Fruit fly (Drosophila melanogaster): ENCODE results near the gene CG12746.
A peak's percentile ranks its signal among the peaks of the same experiment; 100 is the strongest.

CG12746 gene

DNA sequence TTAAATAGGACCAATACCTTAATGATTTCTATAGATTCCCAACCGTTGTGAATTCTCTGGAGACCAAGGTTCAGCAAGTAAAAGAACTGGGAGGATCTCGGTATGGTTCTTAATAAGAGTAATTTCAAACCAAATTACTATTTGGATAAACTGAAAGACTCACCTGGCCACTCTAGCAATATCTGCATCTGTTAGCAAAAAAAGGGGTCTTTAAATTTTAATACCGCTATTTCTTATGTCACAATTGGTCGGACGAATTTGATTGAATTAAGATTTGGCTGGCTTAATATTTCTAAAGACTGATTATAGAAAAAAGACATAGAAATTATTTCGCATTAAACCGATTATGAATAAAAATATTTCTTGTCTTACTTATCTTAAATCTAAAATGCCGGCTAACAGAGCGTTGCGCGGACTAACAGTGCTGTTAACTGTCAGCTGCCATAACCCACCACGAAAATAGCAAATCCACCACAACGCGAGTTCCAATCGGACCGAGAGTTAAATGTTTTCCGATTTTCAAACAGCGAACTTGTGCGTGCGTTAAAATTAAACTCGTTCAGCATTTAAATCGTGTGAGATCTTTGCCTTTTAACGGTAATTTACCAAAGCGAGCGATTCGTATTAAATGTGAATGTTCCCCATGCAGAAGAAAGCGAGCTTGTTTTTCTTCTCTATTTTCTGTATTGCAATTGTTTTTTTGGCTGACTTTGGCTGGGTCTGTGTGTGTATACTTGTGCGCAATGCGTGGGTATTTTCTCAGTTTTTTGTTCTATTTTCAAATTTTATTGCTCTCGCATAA, 6.2 kb downstream of the CG12746 start, which contains the start of gene CRMP (continued):
- no peak for TF ChIP-seq sd (tag; optimal IDR thresholded peaks at IDR 0.05)
- no peak for TF ChIP-seq CG16863 (GFP tag; optimal IDR thresholded peaks at IDR 0.05)
- peak; percentile 85 for TF ChIP-seq sr (GFP tag; IDR thresholded peaks at IDR 0.05)
- no peak for TF ChIP-seq bigmax (GFP tag; optimal IDR thresholded peaks at IDR 0.05)
- TF ChIP-seq shn (GFP tag; optimal IDR thresholded peaks at IDR 0.05): no peak
- no peak for TF ChIP-seq Lpt (GFP tag; optimal IDR thresholded peaks at IDR 0.05)
- TF ChIP-seq prd (optimal IDR thresholded peaks at IDR 0.05): no peak
- TF ChIP-seq prd (GFP tag; IDR thresholded peaks at IDR 0.05): no peak
- TF ChIP-seq onecut (GFP tag; IDR thresholded peaks at IDR 0.05): no peak
- TF ChIP-seq stc (GFP tag; IDR thresholded peaks at IDR 0.05): no peak
- TF ChIP-seq CG9437 (GFP tag; optimal IDR thresholded peaks at IDR 0.05): no peak
- no peak for TF ChIP-seq al (GFP tag; IDR thresholded peaks at IDR 0.05)
- no peak for TF ChIP-seq CG10366 (GFP tag; IDR thresholded peaks at IDR 0.05)
- no peak for TF ChIP-seq CG2678 (tag; optimal IDR thresholded peaks at IDR 0.05)
- TF ChIP-seq CG9609 (GFP tag; optimal IDR thresholded peaks at IDR 0.05): no peak
- TF ChIP-seq amos (GFP tag; IDR thresholded peaks at IDR 0.05; ENCODE audit: partially characterized antibody): no peak
- no peak for TF ChIP-seq CG10209 (GFP tag; optimal IDR thresholded peaks at IDR 0.05)
- no peak for TF ChIP-seq CG12744 (GFP tag; optimal IDR thresholded peaks at IDR 0.05)
- TF ChIP-seq Ets97D (GFP tag; optimal IDR thresholded peaks at IDR 0.05): no peak
- no peak for TF ChIP-seq ERR (GFP tag; optimal IDR thresholded peaks at IDR 0.05)
- TF ChIP-seq CG2712 (tag; optimal IDR thresholded peaks at IDR 0.05): no peak
- TF ChIP-seq CG1602 (GFP tag; optimal IDR thresholded peaks at IDR 0.05): no peak
- TF ChIP-seq grn (GFP tag; optimal IDR thresholded peaks at IDR 0.05): peak; percentile 92
- TF ChIP-seq Fer3 (tag; optimal IDR thresholded peaks at IDR 0.05): no peak
- TF ChIP-seq Adf1 (GFP tag; IDR thresholded peaks at IDR 0.05): no peak
- no peak for TF ChIP-seq Hand (GFP tag; optimal IDR thresholded peaks at IDR 0.05)
- no peak for TF ChIP-seq CG8388 (GFP tag; optimal IDR thresholded peaks at IDR 0.05)
- no peak for TF ChIP-seq pho (GFP tag; optimal IDR thresholded peaks at IDR 0.05)
- TF ChIP-seq Side (GFP tag; optimal IDR thresholded peaks at IDR 0.05): no peak
- TF ChIP-seq nom (GFP tag; optimal IDR thresholded peaks at IDR 0.05): peak; percentile 46
- no peak for TF ChIP-seq Usf (GFP tag; optimal IDR thresholded peaks at IDR 0.05)
- no peak for TF ChIP-seq CG10565 (GFP tag; optimal IDR thresholded peaks at IDR 0.05)
- TF ChIP-seq exex (tag; optimal IDR thresholded peaks at IDR 0.05): no peak
- TF ChIP-seq trh (GFP tag; optimal IDR thresholded peaks at IDR 0.05): no peak
- TF ChIP-seq Taf1 (GFP tag; IDR thresholded peaks at IDR 0.05): no peak
- TF ChIP-seq ken (GFP tag; IDR thresholded peaks at IDR 0.05): no peak
- no peak for TF ChIP-seq CG4617 (GFP tag; optimal IDR thresholded peaks at IDR 0.05; ENCODE audit: borderline replicate concordance)
- TF ChIP-seq emc (GFP tag; optimal IDR thresholded peaks at IDR 0.05): no peak
- no peak for TF ChIP-seq HmgD (GFP tag; optimal IDR thresholded peaks at IDR 0.05)
- TF ChIP-seq twi (tag; optimal IDR thresholded peaks at IDR 0.05): no peak
- TF ChIP-seq CG7271 (tag; optimal IDR thresholded peaks at IDR 0.05): no peak
- no peak for TF ChIP-seq Oaz (GFP tag; IDR thresholded peaks at IDR 0.05)
- no peak for TF ChIP-seq fru (optimal IDR thresholded peaks at IDR 0.05)
- peak in 1 of 2 experiments; percentile 60 for TF ChIP-seq crp (GFP tag; optimal IDR thresholded peaks at IDR 0.05)
- no peak for TF ChIP-seq gro (GFP tag; optimal IDR thresholded peaks at IDR 0.05)
- peak in 1 of 2 experiments; percentile 28 for TF ChIP-seq bsh (GFP tag; optimal IDR thresholded peaks at IDR 0.05)
- TF ChIP-seq peb (GFP tag; IDR thresholded peaks at IDR 0.05): no peak

Data from whole organism, embryonic.